Worm (Caenorhabditis elegans): Measurements from ENCODE around the gene K05F1.1.

K05F1.1 gene

DNA sequence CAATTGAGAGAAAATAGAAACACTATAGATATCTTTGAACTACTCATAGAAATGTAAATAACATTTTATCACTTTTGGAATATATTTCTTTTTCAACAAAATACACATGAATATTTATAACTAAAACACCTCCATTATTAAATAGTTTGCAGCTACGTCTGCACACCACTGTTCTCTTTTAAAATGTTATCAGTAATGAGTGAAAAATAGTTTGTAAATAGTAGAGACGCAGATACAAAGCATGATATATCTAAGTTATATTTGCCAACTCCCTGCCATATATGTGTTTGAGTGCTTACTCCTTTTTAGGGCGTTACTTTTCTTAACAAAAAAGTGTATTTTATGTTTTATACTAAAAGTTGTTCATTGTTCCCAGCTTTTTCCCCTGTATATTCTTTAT lies 45.0 kb downstream of the K05F1.1 start (continued):
- TF ChIP-seq hif-1 (tag; optimal IDR thresholded peaks at IDR 0.05) (no peak), dve-1 (tag; optimal IDR thresholded peaks at IDR 0.05; ENCODE audit: insufficient read depth) (peak; percentile 34)

DNA sequence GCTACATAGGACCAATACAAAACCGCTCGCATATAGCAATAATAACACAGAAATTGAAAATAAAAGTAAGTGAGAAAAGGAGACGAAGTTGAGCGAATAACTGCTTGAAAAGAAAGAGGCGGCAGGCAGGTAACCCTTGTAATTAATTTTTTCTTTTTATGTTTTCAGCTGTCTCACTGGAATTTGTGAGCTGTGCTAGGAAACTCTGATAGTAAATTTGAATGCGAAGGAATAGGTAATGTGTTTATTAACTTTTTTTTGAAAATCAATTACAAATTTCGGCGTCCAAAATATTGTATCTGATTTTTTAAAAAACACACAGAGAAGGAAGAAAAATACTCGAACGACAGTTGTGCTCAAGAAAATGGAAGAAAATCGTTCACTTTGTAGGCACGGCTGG lies 50.8 kb downstream of the K05F1.1 start, which contains the start of gene H41C03.2:
H41C03.2 (minus strand) TSS at position 101 of the 400 bp plus-strand sequence.
- no peak for TF ChIP-seq jun-1 (tag; optimal IDR thresholded peaks at IDR 0.05)
- TF ChIP-seq fos-1 (tag; optimal IDR thresholded peaks at IDR 0.05): no peak
- no peak for TF ChIP-seq gei-8 (GFP tag; optimal IDR thresholded peaks at IDR 0.05)
- peak in 1 of 2 experiments; percentile 75 for TF ChIP-seq unc-62 (GFP tag; optimal IDR thresholded peaks at IDR 0.05 in 1 of 2)
- no peak for TF ChIP-seq unc-62 (tag; optimal IDR thresholded peaks at IDR 0.05)

DNA sequence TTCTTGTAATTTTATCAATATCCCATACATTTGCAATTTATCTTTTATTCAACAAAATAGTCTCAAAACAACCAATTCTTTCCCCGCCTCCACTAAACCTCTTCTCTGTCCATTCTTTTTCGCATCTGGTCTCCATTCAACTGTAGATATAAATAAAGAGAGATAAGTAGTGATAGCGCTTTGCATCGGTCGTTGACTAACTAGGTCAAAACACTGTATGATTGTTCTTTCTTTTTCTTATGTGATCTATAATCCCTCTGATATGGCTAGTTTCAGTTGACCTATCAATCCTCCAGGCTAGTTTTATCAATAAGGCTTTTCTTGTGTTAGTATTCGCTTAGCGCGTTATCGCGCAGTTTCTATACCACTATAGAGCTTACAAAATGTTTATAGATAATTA lies 52.1 kb downstream of the K05F1.1 start:
- no peak for TF ChIP-seq zfp-3 (GFP tag; conservative IDR thresholded peaks at IDR 0.05)
- peak; percentile 62 for TF ChIP-seq nhr-28 (tag; optimal IDR thresholded peaks at IDR 0.05)

All from whole organism, L4 larva.